Worm (Caenorhabditis elegans): ENCODE results near the gene srx-7.
A peak's percentile ranks its signal among the peaks of the same experiment; 100 is the strongest.

srx-7 gene

ce11 chrV:559940-560339 lies at the start of gene srx-7:
srx-7 (plus strand) TSS chrV:560195.
- no peak for TF ChIP-seq akir-1 (GFP tag; optimal IDR thresholded peaks at IDR 0.05)
- TF ChIP-seq T26A5.8 (tag; optimal IDR thresholded peaks at IDR 0.05) = no peak
- no peak for TF ChIP-seq pha-4 (tag; optimal IDR thresholded peaks at IDR 0.05)
- TF ChIP-seq Y95B8A.8 (GFP tag; IDR thresholded peaks at IDR 0.05) = no peak
- peak; percentile 3 for TF ChIP-seq snpc-1.1 (tag; optimal IDR thresholded peaks at IDR 0.05; ENCODE audit: insufficient read depth)
- TF ChIP-seq Y53F4B.3 (GFP tag; IDR thresholded peaks at IDR 0.05) = no peak
- no peak for TF ChIP-seq T07F8.4 (tag; optimal IDR thresholded peaks at IDR 0.05)
- no peak for TF ChIP-seq nhr-179 (tag; optimal IDR thresholded peaks at IDR 0.05)
- no peak for TF ChIP-seq snpc-4 (GFP tag; optimal IDR thresholded peaks at IDR 0.05)
- peak in 1 of 4 experiments; percentile 65 for TF ChIP-seq snpc-4 (tag; optimal IDR thresholded peaks at IDR 0.05)
- no peak for TF ChIP-seq Y56A3A.18 (GFP tag; IDR thresholded peaks at IDR 0.05)
- no peak for TF ChIP-seq mes-4 (tag; optimal IDR thresholded peaks at IDR 0.05)

- TF ChIP-seq pha-4 (tag; optimal IDR thresholded peaks at IDR 0.05) = no peak
- TF ChIP-seq mel-28 (tag; optimal IDR thresholded peaks at IDR 0.05; ENCODE audit: borderline replicate concordance) = no peak
- no peak for TF ChIP-seq F23B12.7 (tag; optimal IDR thresholded peaks at IDR 0.05; ENCODE audit: insufficient read depth)
- no peak for TF ChIP-seq aptf-3 (GFP tag; IDR thresholded peaks at IDR 0.05)
- no peak for TF ChIP-seq ekl-4 (GFP tag; IDR thresholded peaks at IDR 0.05)
Measured at ce11 chrV:512420-512819, 47.6 kb upstream of the srx-7 start, which contains the start of gene srh-37. srh-37 (minus strand) TSS chrV:512520.

- TF ChIP-seq nhr-80 (tag; optimal IDR thresholded peaks at IDR 0.05) = peak; percentile 44
- no peak for TF ChIP-seq ets-4 (GFP tag; optimal IDR thresholded peaks at IDR 0.05)
Measured at ce11 chrV:519445-519844, 40.5 kb upstream of the srx-7 start, which contains the start of gene nhr-210. nhr-210 (minus strand) TSS chrV:519545.

- no peak for TF ChIP-seq bed-1 (GFP tag; IDR thresholded peaks at IDR 0.05)
- no peak for TF ChIP-seq hsf-1 (GFP tag; IDR thresholded peaks at IDR 0.05)
- no peak for TF ChIP-seq attf-6 (GFP tag; IDR thresholded peaks at IDR 0.05)
Measured at ce11 chrV:521517-521916, 38.5 kb upstream of the srx-7 start, which contains the start of gene srw-107. srw-107 (minus strand) TSS chrV:521617.

- TF ChIP-seq snpc-1.3 (tag; optimal IDR thresholded peaks at IDR 0.05; ENCODE audit: insufficient read depth) = no peak
- TF ChIP-seq nhr-80 (tag; optimal IDR thresholded peaks at IDR 0.05) = peak; percentile 30
Measured at ce11 chrV:524058-524457, 35.9 kb upstream of the srx-7 start, which contains the start of gene lipl-3. lipl-3 (minus strand) TSS chrV:524218.

ce11 chrV:525040-525439 lies 35.0 kb upstream of the srx-7 start, which contains the start of gene R11G11.16:
R11G11.16 (minus strand) TSS chrV:525140.
- no peak for TF ChIP-seq aptf-3 (GFP tag; IDR thresholded peaks at IDR 0.05)
- no peak for TF ChIP-seq fkh-3 (tag; optimal IDR thresholded peaks at IDR 0.05)
- no peak for TF ChIP-seq bed-1 (GFP tag; IDR thresholded peaks at IDR 0.05)
- no peak for TF ChIP-seq Y56A3A.18 (GFP tag; IDR thresholded peaks at IDR 0.05)
- no peak for TF ChIP-seq ceh-58 (GFP tag; IDR thresholded peaks at IDR 0.05)
- no peak for TF ChIP-seq die-1 (tag; optimal IDR thresholded peaks at IDR 0.05)
- no peak for TF ChIP-seq B0336.3 (GFP tag; IDR thresholded peaks at IDR 0.05)
- TF ChIP-seq F55B11.4 (tag; optimal IDR thresholded peaks at IDR 0.05; ENCODE audit: borderline replicate concordance, insufficient read depth) = no peak
- no peak for TF ChIP-seq B0261.1 (tag; optimal IDR thresholded peaks at IDR 0.05)
- no peak for TF ChIP-seq ZK185.1 (tag; optimal IDR thresholded peaks at IDR 0.05; ENCODE audit: poor library complexity, severe bottlenecking)
- no peak for TF ChIP-seq T26A5.8 (tag; optimal IDR thresholded peaks at IDR 0.05)
- TF ChIP-seq attf-3 (GFP tag; conservative IDR thresholded peaks at IDR 0.05) = no peak
- no peak for TF ChIP-seq ceh-100 (GFP tag; IDR thresholded peaks at IDR 0.05)
